Worm (Caenorhabditis elegans): ENCODE measurements around the gene nol-10.

nol-10 gene

DNA sequence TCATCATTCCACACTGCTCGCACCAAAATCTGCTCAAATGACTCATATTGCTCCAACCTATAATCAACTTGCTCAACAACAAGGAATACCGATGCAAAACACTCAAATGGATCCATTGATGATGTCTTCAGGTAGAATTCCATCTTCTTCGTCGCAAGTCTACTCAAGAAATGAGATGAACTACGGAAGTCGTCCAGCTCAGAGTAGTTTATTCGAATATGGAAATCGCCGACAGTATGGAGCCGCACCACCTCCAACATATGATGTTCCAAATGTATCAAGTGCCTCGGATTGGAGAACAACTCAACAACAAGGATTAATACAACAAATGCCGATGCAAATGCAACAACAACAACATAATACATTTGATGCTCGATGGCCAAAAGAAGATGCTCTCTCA is 42.7 kb downstream of the nol-10 start:
- TF ChIP-seq unc-55 (GFP tag; optimal IDR thresholded peaks at IDR 0.05) (no peak), odd-2 (tag; optimal IDR thresholded peaks at IDR 0.05) (no peak), C38D4.7 (GFP tag; optimal IDR thresholded peaks at IDR 0.05) (no peak), sox-4 (tag; optimal IDR thresholded peaks at IDR 0.05) (no peak)

DNA sequence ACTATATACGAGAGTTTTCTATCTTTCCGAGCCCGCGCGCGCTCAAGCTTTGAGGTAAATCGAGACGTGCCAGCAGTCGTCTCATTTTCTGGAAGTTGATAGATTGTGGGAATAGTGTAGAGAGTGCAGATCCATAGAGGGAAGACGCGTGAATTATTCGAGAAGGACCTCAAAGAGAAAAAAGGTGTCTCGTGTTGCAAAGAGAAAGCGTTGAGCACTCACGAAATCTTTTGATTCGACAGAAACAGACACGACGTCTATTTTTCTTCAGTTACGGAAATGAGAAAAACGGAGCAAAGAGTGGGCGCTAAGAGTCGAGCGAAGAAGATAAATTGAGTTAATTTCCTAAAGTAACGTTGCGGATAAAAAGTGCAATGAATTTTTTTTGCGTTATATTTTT is 43.5 kb downstream of the nol-10 start:
- no peak for TF ChIP-seq ahr-1 (tag; optimal IDR thresholded peaks at IDR 0.05)
- TF ChIP-seq nfya-1 (tag; optimal IDR thresholded peaks at IDR 0.05): no peak
- TF ChIP-seq F13H6.1 (tag; optimal IDR thresholded peaks at IDR 0.05): no peak
- no peak for TF ChIP-seq pha-4 (tag; optimal IDR thresholded peaks at IDR 0.05)
- peak; percentile 26 for TF ChIP-seq unc-42 (tag; optimal IDR thresholded peaks at IDR 0.05)
- no peak for TF ChIP-seq ceh-48 (tag; optimal IDR thresholded peaks at IDR 0.05)
- TF ChIP-seq ceh-30 (tag; optimal IDR thresholded peaks at IDR 0.05): no peak
- TF ChIP-seq syd-9 (tag; optimal IDR thresholded peaks at IDR 0.05): no peak
- TF ChIP-seq lim-6 (tag; optimal IDR thresholded peaks at IDR 0.05): no peak
- TF ChIP-seq ceh-31 (tag; optimal IDR thresholded peaks at IDR 0.05): peak; percentile 0
- no peak for TF ChIP-seq unc-55 (GFP tag; optimal IDR thresholded peaks at IDR 0.05)
- TF ChIP-seq tbx-7 (tag; optimal IDR thresholded peaks at IDR 0.05): no peak
- TF ChIP-seq odd-2 (tag; optimal IDR thresholded peaks at IDR 0.05): no peak
- TF ChIP-seq pros-1 (tag; optimal IDR thresholded peaks at IDR 0.05): no peak
- no peak for TF ChIP-seq npax-4 (tag; optimal IDR thresholded peaks at IDR 0.05)
- peak; percentile 6 for TF ChIP-seq Y22D7AL.16 (tag; optimal IDR thresholded peaks at IDR 0.05)

DNA sequence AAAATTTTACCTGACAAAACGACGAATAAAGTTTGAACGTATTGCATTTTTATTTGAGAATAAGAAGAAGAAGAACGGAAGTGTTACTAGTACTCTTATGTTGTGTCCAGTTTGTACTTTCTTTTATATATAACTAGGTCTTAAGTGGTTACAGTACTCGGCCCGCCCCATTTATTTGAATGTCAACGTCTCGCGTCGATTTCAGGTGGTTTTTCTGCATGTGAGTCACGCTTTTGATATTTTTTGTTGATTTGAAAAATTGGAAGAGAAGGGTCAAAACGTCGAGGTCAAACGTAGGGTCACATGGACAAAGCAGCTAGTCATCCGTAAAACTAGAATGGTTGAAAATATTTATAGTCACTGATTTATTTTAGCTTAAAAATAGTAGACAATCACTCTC is 48.5 kb downstream of the nol-10 start, which contains the start of gene F45E4.5:
TSS of gene F45E4.5 (minus strand) at position 101 of the 400 bp plus-strand sequence.
- TF ChIP-seq pat-9 (tag; optimal IDR thresholded peaks at IDR 0.05): no peak
- no peak for TF ChIP-seq eyg-1 (tag; optimal IDR thresholded peaks at IDR 0.05)
- TF ChIP-seq tbx-2 (tag; optimal IDR thresholded peaks at IDR 0.05): no peak
- no peak for TF ChIP-seq ztf-16 (tag; optimal IDR thresholded peaks at IDR 0.05)
- no peak for TF ChIP-seq ceh-30 (tag; optimal IDR thresholded peaks at IDR 0.05)
- TF ChIP-seq dmd-4 (tag; optimal IDR thresholded peaks at IDR 0.05; ENCODE audit: borderline replicate concordance): no peak
- TF ChIP-seq nhr-232 (tag; optimal IDR thresholded peaks at IDR 0.05): no peak
- no peak for TF ChIP-seq mec-3 (tag; optimal IDR thresholded peaks at IDR 0.05; ENCODE audit: borderline replicate concordance)
- TF ChIP-seq ceh-9 (tag; optimal IDR thresholded peaks at IDR 0.05): no peak
- TF ChIP-seq rnt-1 (tag; optimal IDR thresholded peaks at IDR 0.05): no peak
- TF ChIP-seq ceh-22 (tag; optimal IDR thresholded peaks at IDR 0.05): no peak
- TF ChIP-seq unc-86 (tag; optimal IDR thresholded peaks at IDR 0.05): no peak
- no peak for TF ChIP-seq K09A11.1 (tag; optimal IDR thresholded peaks at IDR 0.05; ENCODE audit: insufficient read depth)
- TF ChIP-seq sox-2 (GFP tag; IDR thresholded peaks at IDR 0.05): no peak
- no peak for TF ChIP-seq ceh-19 (GFP tag; optimal IDR thresholded peaks at IDR 0.05)

DNA sequence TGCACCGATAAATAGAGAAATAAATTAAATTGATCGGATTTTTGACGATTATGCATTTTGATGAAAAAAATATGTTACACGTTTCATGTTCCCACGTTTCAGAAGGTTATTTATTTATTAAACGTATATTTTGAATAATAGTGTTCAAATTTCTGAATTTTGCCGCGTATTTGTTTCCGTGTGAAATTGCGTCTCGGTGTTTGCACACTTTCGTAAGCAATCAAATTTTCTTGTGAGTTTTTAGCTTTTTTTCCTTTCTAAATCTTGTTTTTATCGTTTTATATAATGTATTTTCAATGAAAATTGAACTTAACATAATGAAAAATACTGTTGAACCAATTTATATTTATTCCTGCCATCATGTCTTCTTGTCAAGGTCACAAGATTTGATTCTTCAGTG is 52.1 kb downstream of the nol-10 start, which contains the start of gene F45E4.6:
TSS of gene F45E4.6 (minus strand) at position 14 of the 400 bp plus-strand sequence.
- no peak for TF ChIP-seq C08G9.2 (tag; optimal IDR thresholded peaks at IDR 0.05)
- TF ChIP-seq nfya-1 (tag; optimal IDR thresholded peaks at IDR 0.05): no peak
- peak; percentile 60 for TF ChIP-seq unc-42 (tag; optimal IDR thresholded peaks at IDR 0.05)
- TF ChIP-seq T23F11.4 (GFP tag; optimal IDR thresholded peaks at IDR 0.05): no peak
- no peak for TF ChIP-seq ceh-45 (GFP tag; IDR thresholded peaks at IDR 0.05)

DNA sequence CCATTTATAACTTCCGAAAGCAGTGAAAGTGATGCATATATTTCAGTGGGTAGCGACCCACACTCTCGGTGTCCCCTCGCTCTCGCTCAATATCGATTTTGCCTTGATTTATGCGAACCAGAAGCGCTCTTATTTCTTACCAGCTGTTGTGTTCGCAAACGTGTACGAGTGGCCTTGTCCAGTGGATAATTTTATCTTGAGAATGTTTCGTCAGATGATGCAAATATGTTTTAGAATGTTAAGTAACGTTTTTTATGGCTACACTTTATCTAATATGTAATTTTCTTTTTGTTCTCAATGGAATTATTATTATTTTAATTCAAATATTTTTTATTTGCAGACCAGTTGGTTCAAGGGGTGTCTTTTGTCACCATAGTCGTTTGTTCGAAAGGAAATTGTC is 52.6 kb downstream of the nol-10 start, which contains the start of gene plp-1:
TSS of gene plp-1 (plus strand) at position 341 of the 400 bp plus-strand sequence.
- TF ChIP-seq ceh-30 (tag; optimal IDR thresholded peaks at IDR 0.05) (no peak), pros-1 (tag; optimal IDR thresholded peaks at IDR 0.05) (no peak), unc-86 (tag; optimal IDR thresholded peaks at IDR 0.05) (no peak), ceh-48 (tag; optimal IDR thresholded peaks at IDR 0.05) (peak; percentile 52)

Data from whole organism, late embryonic.